Worm (Caenorhabditis elegans) whole organism, L2 larva: ENCODE data around the gene Y37H2A.10.

ENCODE experiments used
- C34F6.9 ChIP-seq: fragments of 150-350 bp; optimal IDR thresholded peaks from 2 replicates; lab custom pipeline; 2014; ENCODE audit warnings: missing biosample characterization, missing genetic modification characterization
- F13H6.1 ChIP-seq: sonication (generic microtip); optimal IDR thresholded peaks from 2 replicates; lab custom pipeline; 2016; ENCODE audit warnings: missing genetic modification characterization, missing compliant biosample characterization
- ZK546.5 ChIP-seq: sonication (generic microtip); optimal IDR thresholded peaks from 2 replicates; lab custom pipeline; 2017; ENCODE audit warnings: missing biosample characterization, missing genetic modification characterization
- aly-2 ChIP-seq: fragments of 150-350 bp; optimal IDR thresholded peaks from 2 replicates; lab custom pipeline; 2014; ENCODE audit warnings: missing biosample characterization, missing genetic modification characterization
- ama-1 ChIP-seq: fragments of 150-350 bp; optimal IDR thresholded peaks from 2 replicates; lab custom pipeline; 2018; ENCODE audit warnings: inconsistent platforms
- blmp-1 ChIP-seq: sonication (generic microtip); optimal IDR thresholded peaks from 2 replicates; lab custom pipeline; 2017; ENCODE audit warnings: missing genetic modification characterization, mild to moderate bottlenecking, missing compliant biosample characterization, antibody characterized with exemption, moderate library complexity; ENCODE audit not compliant: insufficient read depth
- ceh-16 ChIP-seq: fragments of 150-350 bp; optimal IDR thresholded peaks from 2 replicates; lab custom pipeline; 2014; ENCODE audit warnings: missing biosample characterization, missing genetic modification characterization
- ceh-82 ChIP-seq: fragments of 150-350 bp; optimal IDR thresholded peaks from 2 replicates; lab custom pipeline; 2014; ENCODE audit warnings: missing biosample characterization, missing genetic modification characterization
- dmd-4 ChIP-seq: sonication (generic microtip); optimal IDR thresholded peaks from 2 replicates; lab custom pipeline; 2017; ENCODE audit warnings: missing biosample characterization, missing genetic modification characterization
- egl-27 ChIP-seq: sonication (generic microtip); optimal IDR thresholded peaks from 3 replicates; lab custom pipeline; 2017; ENCODE audit warnings: missing biosample characterization, missing genetic modification reagents, missing genetic modification characterization
- elt-1 ChIP-seq: fragments of 150-350 bp; optimal IDR thresholded peaks from 2 replicates; lab custom pipeline; 2014; ENCODE audit warnings: missing biosample characterization, missing genetic modification characterization
- fos-1 ChIP-seq: fragments of 150-350 bp; optimal IDR thresholded peaks from 2 replicates; lab custom pipeline; 2014; ENCODE audit warnings: missing biosample characterization, missing genetic modification characterization
- lin-11 ChIP-seq: fragments of 150-350 bp; sonication (generic microtip); optimal IDR thresholded peaks from 2 replicates; lab custom pipeline; 2014; ENCODE audit warnings: missing biosample characterization, missing genetic modification characterization, inconsistent platforms, mixed read lengths
- lin-13 ChIP-seq: fragments of 150-350 bp; optimal IDR thresholded peaks from 2 replicates; lab custom pipeline; 2014; ENCODE audit warnings: missing biosample characterization, missing genetic modification reagents, missing genetic modification characterization
- lsy-2 ChIP-seq, 2 experiments: fragments of 150-350 bp in 1 of 2; sonication (generic microtip) in 1 of 2; optimal IDR thresholded peaks; 2 replicates each; lab custom pipeline; 2014 to 2017; ENCODE audit warnings: missing biosample characterization in 2 of 2, missing genetic modification characterization in 2 of 2
- mab-5 ChIP-seq: fragments of 150-350 bp; optimal IDR thresholded peaks from 2 replicates; lab custom pipeline; 2014; ENCODE audit warnings: missing biosample characterization, missing genetic modification characterization
- mbf-1 ChIP-seq: sonication (generic microtip); optimal IDR thresholded peaks from 2 replicates; lab custom pipeline; 2017; ENCODE audit warnings: missing biosample characterization, missing genetic modification characterization
- mdl-1 ChIP-seq, 2 experiments: fragments of 150-350 bp in 1 of 2; sonication (generic microtip) in 1 of 2; optimal IDR thresholded peaks; 2 replicates each; lab custom pipeline; 2017; ENCODE audit warnings: missing biosample characterization in 2 of 2, missing genetic modification characterization in 2 of 2
- nhr-10 ChIP-seq: sonication (generic microtip); optimal IDR thresholded peaks from 2 replicates; lab custom pipeline; 2017; ENCODE audit warnings: missing biosample characterization, missing genetic modification characterization
- nhr-11 ChIP-seq: fragments of 150-350 bp; optimal IDR thresholded peaks from 2 replicates; lab custom pipeline; 2014; ENCODE audit warnings: missing biosample characterization, missing genetic modification characterization
- nhr-12 ChIP-seq: fragments of 150-350 bp; optimal IDR thresholded peaks from 2 replicates; lab custom pipeline; 2014; ENCODE audit warnings: missing biosample characterization, missing genetic modification characterization
- nhr-129 ChIP-seq: fragments of 150-350 bp; optimal IDR thresholded peaks from 2 replicates; lab custom pipeline; 2014; ENCODE audit warnings: missing biosample characterization, missing genetic modification characterization
- nhr-25 ChIP-seq: fragments of 150-350 bp; sonication (generic microtip); optimal IDR thresholded peaks from 3 replicates; lab custom pipeline; 2014; ENCODE audit warnings: missing biosample characterization, missing genetic modification characterization
- nhr-6 ChIP-seq: fragments of 150-350 bp; optimal IDR thresholded peaks from 2 replicates; lab custom pipeline; 2014; ENCODE audit warnings: missing biosample characterization, missing genetic modification characterization
- nhr-77 ChIP-seq: fragments of 150-350 bp; optimal IDR thresholded peaks from 2 replicates; lab custom pipeline; 2014; ENCODE audit warnings: missing biosample characterization, missing genetic modification characterization
- peb-1 ChIP-seq: fragments of 150-350 bp; optimal IDR thresholded peaks from 2 replicates; lab custom pipeline; 2014; ENCODE audit warnings: missing biosample characterization, missing genetic modification characterization
- sem-4 ChIP-seq: fragments of 150-350 bp; optimal IDR thresholded peaks from 2 replicates; lab custom pipeline; 2014; ENCODE audit warnings: missing biosample characterization, missing genetic modification reagents, missing genetic modification characterization
- skn-1 ChIP-seq: sonication (generic microtip); optimal IDR thresholded peaks from 2 replicates; lab custom pipeline; 2017; ENCODE audit warnings: missing biosample characterization, missing genetic modification characterization
- sma-3 ChIP-seq: sonication (generic microtip); optimal IDR thresholded peaks from 2 replicates; lab custom pipeline; 2016; ENCODE audit warnings: missing genetic modification reagents, missing genetic modification characterization, missing compliant biosample characterization
- snpc-4 ChIP-seq: fragments of 150-350 bp; optimal IDR thresholded peaks from 2 replicates; lab custom pipeline; 2014; ENCODE audit warnings: missing biosample characterization, missing genetic modification characterization
- unc-39 ChIP-seq: fragments of 150-350 bp; optimal IDR thresholded peaks from 2 replicates; lab custom pipeline; 2014; ENCODE audit warnings: missing biosample characterization, missing genetic modification characterization
- unc-55 ChIP-seq: fragments of 150-350 bp; sonication (generic microtip); optimal IDR thresholded peaks from 3 replicates; lab custom pipeline; 2014; ENCODE audit warnings: missing biosample characterization, missing genetic modification reagents, missing genetic modification characterization
- unc-62 ChIP-seq: fragments of 150-350 bp; optimal IDR thresholded peaks from 2 replicates; lab custom pipeline; 2014; ENCODE audit warnings: missing biosample characterization, missing genetic modification reagents, missing genetic modification characterization
- ztf-1 ChIP-seq: fragments of 200-800 bp; sonication (Bioruptor generic); conservative IDR thresholded peaks from 2 replicates; pipeline ENCODE4 v1.3.6; 2022; ENCODE audit warnings: missing genetic modification characterization, missing compliant biosample characterization
- ztf-11 ChIP-seq: sonication (generic microtip); optimal IDR thresholded peaks from 2 replicates; lab custom pipeline; 2017; ENCODE audit warnings: missing biosample characterization, missing genetic modification characterization
- ztf-4 ChIP-seq: fragments of 150-350 bp; optimal IDR thresholded peaks from 2 replicates; lab custom pipeline; 2014; ENCODE audit warnings: missing biosample characterization, missing genetic modification characterization

Y37H2A.10 gene

DNA sequence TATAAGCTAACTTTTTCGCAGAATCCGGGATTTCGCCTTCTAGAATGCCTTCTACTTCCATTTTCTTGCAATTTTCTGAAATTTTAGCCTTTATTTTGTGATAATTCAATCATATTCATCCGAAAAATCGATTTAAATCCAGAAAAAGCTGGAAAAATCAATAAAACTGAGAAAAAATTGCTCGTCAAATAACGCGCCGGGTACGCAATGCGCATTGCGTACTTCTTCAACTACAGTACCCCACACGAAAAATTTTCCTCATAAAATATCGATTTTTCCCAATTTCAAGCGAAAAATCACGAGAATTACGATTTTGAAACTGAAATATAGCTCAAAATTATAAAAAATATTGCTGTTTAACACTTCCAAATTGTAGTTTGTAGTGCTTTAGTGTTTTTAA is 7.7 kb upstream of the Y37H2A.10 start, which contains the start of gene Y37H2A.12:
TSS of gene Y37H2A.12 (minus strand) at position 81 of the 400 bp plus-strand sequence.
- TF ChIP-seq C34F6.9 (tag; lab: Kevin White, UChicago) = no peak
- TF ChIP-seq fos-1 = no peak
- TF ChIP-seq skn-1 (tag; lab: Kevin White, UChicago) = no peak
- no peak for TF ChIP-seq egl-27 (tag; lab: Kevin White, UChicago)
- no peak for TF ChIP-seq nhr-25 (tag; lab: Kevin White, UChicago)
- TF ChIP-seq ZK546.5 (tag; lab: Kevin White, UChicago) = no peak
- TF ChIP-seq ceh-16 = no peak
- TF ChIP-seq ztf-11 (tag; lab: Kevin White, UChicago) = no peak
- TF ChIP-seq unc-62 (GFP tag; lab: Kevin White, UChicago) = no peak
- no peak for TF ChIP-seq nhr-6 (tag; lab: Kevin White, UChicago)
- no peak for TF ChIP-seq mab-5 (tag; lab: Kevin White, UChicago)
- no peak for TF ChIP-seq dmd-4 (tag; lab: Kevin White, UChicago)
- no peak for TF ChIP-seq nhr-129 (tag; lab: Kevin White, UChicago)
- TF ChIP-seq blmp-1 = no peak

DNA sequence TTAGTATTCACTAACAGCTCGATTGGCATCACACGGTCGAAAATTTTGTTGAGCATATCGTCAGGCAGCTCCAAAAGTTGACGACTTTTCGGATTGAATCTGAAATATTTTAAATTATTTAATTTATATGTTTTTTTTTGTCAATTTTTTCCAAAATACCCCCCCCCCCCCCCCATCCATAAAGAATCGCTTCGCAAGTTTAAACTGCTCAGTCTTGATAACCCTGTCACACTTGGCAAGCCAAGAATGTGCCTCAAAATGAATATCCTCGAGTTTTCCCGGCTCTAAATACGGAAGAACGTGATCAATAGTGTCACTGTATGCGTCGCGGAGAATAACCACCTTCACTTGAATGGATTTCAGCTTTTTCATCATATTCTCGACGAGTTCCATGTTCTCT is 5.6 kb upstream of the Y37H2A.10 start, which contains the start of gene Y37H2A.18:
TSS of gene Y37H2A.18 (minus strand) at position 101 of the 400 bp plus-strand sequence.
- TF ChIP-seq nhr-6 (tag; lab: Kevin White, UChicago) (no peak), nhr-12 (tag; lab: Kevin White, UChicago) (no peak), skn-1 (tag; lab: Kevin White, UChicago) (no peak), lin-11 (tag; lab: Kevin White, UChicago) (no peak), egl-27 (tag; lab: Kevin White, UChicago) (no peak), nhr-25 (tag; lab: Kevin White, UChicago) (no peak), aly-2 (tag; lab: Kevin White, UChicago) (no peak), lsy-2 (tag; optimal IDR thresholded peaks at IDR 0.05; lab: Kevin White, UChicago) (no peak), ztf-1 (GFP tag; lab: Robert Waterston, UW) (no peak), ceh-82 (tag; lab: Kevin White, UChicago) (no peak), lin-13 (no peak), fos-1 (no peak), ama-1 (lab: Kevin White, UChicago) (no peak), ztf-4 (tag; lab: Kevin White, UChicago) (no peak), unc-39 (no peak), mbf-1 (tag; lab: Kevin White, UChicago) (no peak), ceh-16 (no peak)

DNA sequence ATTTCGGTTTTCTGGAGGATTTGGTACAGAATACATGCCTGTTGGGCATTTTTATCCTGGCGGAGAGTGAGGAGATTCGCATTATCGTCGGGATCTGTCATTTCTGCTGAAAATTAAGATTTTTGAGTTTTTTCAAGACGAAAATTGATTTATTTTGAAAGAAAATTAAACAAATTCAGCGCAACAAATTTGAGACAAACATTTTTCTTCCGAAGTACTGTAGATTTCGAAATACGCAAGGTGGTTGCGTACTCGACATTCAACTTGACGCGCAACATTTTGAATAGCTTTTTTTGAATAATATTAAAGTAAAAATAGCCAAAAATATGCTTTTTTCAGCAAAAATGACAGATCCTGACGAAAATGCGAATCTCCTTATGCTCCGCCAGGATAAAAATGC is 4.4 kb upstream of the Y37H2A.10 start, which contains the start of gene Y37H2A.7:
TSS of gene Y37H2A.7 (minus strand) at position 101 of the 400 bp plus-strand sequence.
- TF ChIP-seq ZK546.5 (tag; lab: Kevin White, UChicago) = no peak
- TF ChIP-seq peb-1 (tag; lab: Kevin White, UChicago) = no peak
- no peak for TF ChIP-seq nhr-129 (tag; lab: Kevin White, UChicago)
- no peak for TF ChIP-seq nhr-11 (tag; lab: Kevin White, UChicago)
- no peak for TF ChIP-seq elt-1

DNA sequence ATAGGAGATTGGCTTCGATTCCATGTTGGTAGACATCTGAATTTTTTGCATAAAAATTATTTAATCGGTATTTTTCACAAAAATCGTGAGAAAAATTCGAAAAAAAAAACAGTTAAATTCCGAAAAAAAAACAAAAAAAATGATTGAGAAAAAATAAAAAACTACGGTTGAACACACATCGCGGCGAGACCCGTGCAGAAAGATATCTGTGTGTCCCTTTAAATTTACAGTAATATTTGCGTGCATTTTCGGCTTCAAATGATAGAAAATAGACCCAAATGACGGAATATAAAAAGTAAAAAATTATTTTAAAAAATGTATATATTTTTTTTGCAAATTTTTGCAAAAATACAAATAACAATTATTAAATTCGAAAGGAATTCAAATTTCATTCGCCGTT is 1.1 kb upstream of the Y37H2A.10 start:
- TF ChIP-seq nhr-12 (tag; lab: Kevin White, UChicago) (no peak), sma-3 (no peak), lin-11 (tag; lab: Kevin White, UChicago) (no peak), F13H6.1 (tag; lab: Kevin White, UChicago) (no peak), ama-1 (lab: Kevin White, UChicago) (no peak), nhr-6 (tag; lab: Kevin White, UChicago) (no peak)

DNA sequence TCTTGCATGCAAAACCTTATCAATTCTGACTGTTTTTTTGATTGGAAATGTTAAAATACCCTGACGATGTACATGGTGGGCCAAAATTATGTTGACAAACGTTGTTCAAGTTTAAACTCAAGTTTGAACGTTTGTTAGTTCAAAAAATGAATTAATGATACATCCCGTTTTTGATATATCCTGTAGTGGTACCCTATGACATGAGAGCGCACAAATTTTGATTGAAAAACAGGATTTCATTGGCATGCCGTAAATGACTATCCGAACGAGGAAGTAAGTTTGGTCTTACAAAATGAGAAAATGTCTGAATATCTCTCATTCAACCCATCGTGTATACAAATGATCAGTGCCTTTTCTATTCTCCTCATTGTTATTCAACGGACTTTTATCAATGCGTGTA is 2.4 kb downstream of the Y37H2A.10 start, which contains the start of gene Y37H2A.11:
TSS of gene Y37H2A.11 (plus strand) at position 301 of the 400 bp plus-strand sequence.
- no peak for TF ChIP-seq nhr-77 (tag; lab: Kevin White, UChicago)
- TF ChIP-seq unc-55 (GFP tag; lab: Kevin White, UChicago) = no peak
- TF ChIP-seq sem-4 = no peak
- no peak for TF ChIP-seq lsy-2 (tag; optimal IDR thresholded peaks at IDR 0.05; lab: Kevin White, UChicago)
- no peak for TF ChIP-seq F13H6.1 (tag; lab: Kevin White, UChicago)
- TF ChIP-seq ztf-1 (GFP tag; lab: Robert Waterston, UW) = no peak
- no peak for TF ChIP-seq nhr-10 (tag; lab: Kevin White, UChicago)
- TF ChIP-seq lin-11 (tag; lab: Kevin White, UChicago) = no peak
- no peak for TF ChIP-seq peb-1 (tag; lab: Kevin White, UChicago)
- TF ChIP-seq ztf-4 (tag; lab: Kevin White, UChicago) = no peak
- no peak for TF ChIP-seq aly-2 (tag; lab: Kevin White, UChicago)
- TF ChIP-seq nhr-129 (tag; lab: Kevin White, UChicago) = no peak
- TF ChIP-seq mab-5 (tag; lab: Kevin White, UChicago) = no peak
- no peak for TF ChIP-seq fos-1
- TF ChIP-seq ceh-16 = no peak
- TF ChIP-seq mdl-1 (tag; optimal IDR thresholded peaks at IDR 0.05; lab: Kevin White, UChicago) = no peak
- no peak for TF ChIP-seq snpc-4 (tag; lab: Kevin White, UChicago)
- no peak for TF ChIP-seq skn-1 (tag; lab: Kevin White, UChicago)
- TF ChIP-seq, all 48 proteins: peak for 0
